Fruit fly (Drosophila melanogaster) whole organism, embryonic: Measurements from ENCODE around the gene CG8159.

Experiments
- Adf1 ChIP-seq: fragments of 200-800 bp; sonication (Bioruptor generic); IDR thresholded peaks from 2 replicates; pipeline ENCODE4 v1.3.6; 2022; ENCODE audit warnings: missing biosample characterization, missing genetic modification characterization
- Blimp-1 ChIP-seq: fragments of 200-800 bp; sonication (Bioruptor generic); optimal IDR thresholded peaks from 3 replicates; lab custom pipeline; 2018; ENCODE audit warnings: missing biosample characterization, missing genetic modification characterization, mild to moderate bottlenecking, moderate library complexity, missing genetic modification reagents
- CG10979 ChIP-seq: fragments of 200-800 bp; sonication (Bioruptor generic); optimal IDR thresholded peaks from 2 replicates; lab custom pipeline; 2018; ENCODE audit warnings: missing biosample characterization, mild to moderate bottlenecking, missing genetic modification characterization, moderate library complexity
- CG11093 ChIP-seq: fragments of 200-800 bp; sonication (Bioruptor generic); IDR thresholded peaks from 3 replicates; pipeline ENCODE4 v1.3.6; 2022; ENCODE audit warnings: missing biosample characterization, missing genetic modification characterization
- CG12391 ChIP-seq: fragments of 200-800 bp; sonication (Bioruptor generic); optimal IDR thresholded peaks from 3 replicates; lab custom pipeline; 2018; ENCODE audit warnings: missing biosample characterization, mild to moderate bottlenecking, missing genetic modification characterization, moderate library complexity
- CG15601 ChIP-seq: fragments of 200-800 bp; sonication (Bioruptor generic); optimal IDR thresholded peaks from 3 replicates; lab custom pipeline; 2019; ENCODE audit warnings: missing biosample characterization, mild to moderate bottlenecking, missing genetic modification characterization, moderate library complexity
- CG1603 ChIP-seq: fragments of 200-800 bp; sonication (Bioruptor generic); optimal IDR thresholded peaks from 2 replicates; lab custom pipeline; 2019; ENCODE audit warnings: missing biosample characterization, mild to moderate bottlenecking, missing genetic modification characterization, moderate library complexity
- CG16779 ChIP-seq: fragments of 200-800 bp; sonication (Bioruptor generic); IDR thresholded peaks from 2 replicates; pipeline ENCODE4 v1.3.6; 2022; ENCODE audit warnings: missing biosample characterization, missing genetic modification characterization
- CG16815 ChIP-seq: fragments of 200-800 bp; sonication (Bioruptor generic); optimal IDR thresholded peaks from 3 replicates; lab custom pipeline; 2017; ENCODE audit warnings: missing biosample characterization, mild to moderate bottlenecking, missing genetic modification characterization
- CG17328 ChIP-seq: fragments of 200-800 bp; sonication (Bioruptor generic); IDR thresholded peaks from 2 replicates; pipeline ENCODE4 v1.3.6; 2022; ENCODE audit warnings: missing biosample characterization, missing genetic modification characterization
- CG17359 ChIP-seq: fragments of 200-800 bp; sonication (Bioruptor generic); optimal IDR thresholded peaks from 3 replicates; lab custom pipeline; 2018; ENCODE audit warnings: missing biosample characterization, mild to moderate bottlenecking, missing genetic modification characterization, moderate library complexity
- CG17912 ChIP-seq: fragments of 200-800 bp; sonication (Bioruptor generic); optimal IDR thresholded peaks from 2 replicates; lab custom pipeline; 2018; ENCODE audit warnings: missing biosample characterization, mild to moderate bottlenecking, missing genetic modification characterization
- CG18599 ChIP-seq: fragments of 200-800 bp; sonication (Bioruptor generic); optimal IDR thresholded peaks from 3 replicates; lab custom pipeline; 2017; ENCODE audit warnings: missing biosample characterization, missing genetic modification characterization, mild to moderate bottlenecking, moderate library complexity, missing genetic modification reagents
- CG2129 ChIP-seq: fragments of 200-800 bp; sonication (Bioruptor generic); IDR thresholded peaks from 2 replicates; pipeline ENCODE4 v1.3.6; 2022; ENCODE audit warnings: missing biosample characterization, missing genetic modification characterization; ENCODE audit not compliant: partially characterized antibody
- CG30020 ChIP-seq: fragments of 200-800 bp; optimal IDR thresholded peaks from 2 replicates; lab custom pipeline; 2019; ENCODE audit warnings: missing biosample characterization, mild to moderate bottlenecking, missing genetic modification characterization, moderate library complexity
- CG30431 ChIP-seq: fragments of 200-800 bp; sonication (Bioruptor generic); optimal IDR thresholded peaks from 2 replicates; lab custom pipeline; 2017; ENCODE audit warnings: missing biosample characterization, missing genetic modification characterization
- CG31224 ChIP-seq: fragments of 200-800 bp; sonication (Bioruptor generic); IDR thresholded peaks from 2 replicates; pipeline ENCODE4 v1.3.6; 2022; ENCODE audit warnings: missing biosample characterization, missing genetic modification characterization
- CG6272 ChIP-seq: fragments of 200-800 bp; sonication (Bioruptor generic); IDR thresholded peaks from 2 replicates; pipeline ENCODE4 v1.3.6; 2022; ENCODE audit warnings: missing biosample characterization, missing genetic modification characterization
- CG8089 ChIP-seq: fragments of 200-800 bp; sonication (Bioruptor generic); optimal IDR thresholded peaks from 3 replicates; lab custom pipeline; 2016; ENCODE audit warnings: missing biosample characterization, missing genetic modification characterization
- CG8290 ChIP-seq, 3 experiments: fragments of 200-800 bp; sonication (Bioruptor generic); optimal IDR thresholded peaks; 2 replicates each; lab custom pipeline; 2016 to 2019; ENCODE audit warnings: missing biosample characterization in 3 of 3, missing genetic modification characterization in 3 of 3, mild to moderate bottlenecking in 2 of 3, moderate library complexity in 1 of 3
- CG8359 ChIP-seq: fragments of 200-800 bp; sonication (Bioruptor generic); optimal IDR thresholded peaks from 2 replicates; lab custom pipeline; 2017; ENCODE audit warnings: missing biosample characterization, mild to moderate bottlenecking, missing genetic modification characterization, borderline replicate concordance
- CG9727 ChIP-seq: fragments of 200-800 bp; sonication (Bioruptor generic); optimal IDR thresholded peaks from 3 replicates; lab custom pipeline; 2017; ENCODE audit warnings: missing biosample characterization, mild to moderate bottlenecking, missing genetic modification characterization
- Gsc ChIP-seq: fragments of 200-800 bp; sonication (Bioruptor generic); IDR thresholded peaks from 2 replicates; pipeline ENCODE4 v1.3.6; 2022; ENCODE audit warnings: missing biosample characterization, missing genetic modification characterization
- HLH4C ChIP-seq: fragments of 200-800 bp; sonication (Bioruptor generic); IDR thresholded peaks from 3 replicates; pipeline ENCODE4 v1.3.6; 2022; ENCODE audit warnings: missing biosample characterization, missing genetic modification characterization; ENCODE audit not compliant: partially characterized antibody
- Lpt ChIP-seq: fragments of >200 bp; optimal IDR thresholded peaks from 2 replicates; lab custom pipeline; 2018; ENCODE audit warnings: missing biosample characterization, missing genetic modification characterization
- MTF-1 ChIP-seq: fragments of 200-800 bp; sonication (Bioruptor generic); optimal IDR thresholded peaks from 2 replicates; lab custom pipeline; 2018; ENCODE audit warnings: missing biosample characterization, mild to moderate bottlenecking, missing genetic modification characterization, borderline replicate concordance
- Meics ChIP-seq: fragments of 200-800 bp; sonication (Bioruptor generic); optimal IDR thresholded peaks from 2 replicates; lab custom pipeline; 2017; ENCODE audit warnings: missing biosample characterization, mild to moderate bottlenecking, missing genetic modification characterization
- NFAT ChIP-seq: fragments of 200-800 bp; sonication (Bioruptor generic); IDR thresholded peaks from 2 replicates; pipeline ENCODE4 v1.3.6; 2022; ENCODE audit warnings: missing biosample characterization, missing genetic modification characterization
- Sry-δ ChIP-seq: fragments of 200-800 bp; sonication (Bioruptor generic); optimal IDR thresholded peaks from 2 replicates; lab custom pipeline; 2016; ENCODE audit warnings: missing biosample characterization, missing genetic modification characterization
- Ssrp ChIP-seq: fragments of 200-800 bp; sonication (Bioruptor generic); optimal IDR thresholded peaks from 2 replicates; lab custom pipeline; 2018; ENCODE audit warnings: missing biosample characterization, mild to moderate bottlenecking, missing genetic modification characterization, moderate library complexity
- Xbp1 ChIP-seq: fragments of 200-800 bp; sonication (Bioruptor generic); optimal IDR thresholded peaks from 3 replicates; lab custom pipeline; 2016; ENCODE audit warnings: missing biosample characterization, mild to moderate bottlenecking, missing genetic modification characterization
- abd-A ChIP-seq: fragments of 200-800 bp; sonication (Bioruptor generic); optimal IDR thresholded peaks from 3 replicates; lab custom pipeline; 2019; ENCODE audit warnings: missing biosample characterization, mild to moderate bottlenecking, missing genetic modification characterization, moderate library complexity
- crol ChIP-seq: fragments of 200-800 bp; sonication (Bioruptor generic); IDR thresholded peaks from 2 replicates; pipeline ENCODE4 v1.3.6; 2022; ENCODE audit warnings: missing biosample characterization, missing genetic modification characterization
- gem ChIP-seq: fragments of 200-800 bp; sonication (Bioruptor generic); optimal IDR thresholded peaks from 2 replicates; lab custom pipeline; 2019; ENCODE audit warnings: missing biosample characterization, mild to moderate bottlenecking, missing genetic modification characterization, moderate library complexity
- gro ChIP-seq: fragments of 200-800 bp; sonication (Bioruptor generic); optimal IDR thresholded peaks from 2 replicates; lab custom pipeline; 2016; ENCODE audit warnings: missing biosample characterization, missing genetic modification characterization
- hb ChIP-seq: fragments of 200-800 bp; sonication (Bioruptor generic); IDR thresholded peaks from 3 replicates; pipeline ENCODE4 v1.3.6; 2022; ENCODE audit warnings: missing biosample characterization, missing genetic modification characterization; ENCODE audit not compliant: partially characterized antibody
- insv ChIP-seq, 2 experiments: fragments of 200-800 bp; sonication (Bioruptor generic); optimal IDR thresholded peaks; 3 replicates each; lab custom pipeline; 2016 to 2018; ENCODE audit warnings: missing biosample characterization in 2 of 2, missing genetic modification characterization in 2 of 2
- kah ChIP-seq: fragments of 200-800 bp; sonication (Bioruptor generic); optimal IDR thresholded peaks from 2 replicates; lab custom pipeline; 2018; ENCODE audit warnings: missing biosample characterization, mild to moderate bottlenecking, missing genetic modification characterization
- kni ChIP-seq: fragments of 200-800 bp; sonication (Bioruptor generic); optimal IDR thresholded peaks from 3 replicates; lab custom pipeline; 2017; ENCODE audit warnings: mild to moderate bottlenecking, missing biosample characterization, missing genetic modification reagents, missing genetic modification characterization
- lbe ChIP-seq: fragments of 200-800 bp; sonication (Bioruptor generic); optimal IDR thresholded peaks from 2 replicates; lab custom pipeline; 2016; ENCODE audit warnings: missing biosample characterization, mild to moderate bottlenecking, missing genetic modification characterization
- mirr ChIP-seq: fragments of 200-800 bp; sonication (Bioruptor generic); optimal IDR thresholded peaks from 3 replicates; lab custom pipeline; 2018; ENCODE audit warnings: missing biosample characterization, mild to moderate bottlenecking, missing genetic modification characterization
- nmo ChIP-seq: fragments of 200-800 bp; sonication (Bioruptor generic); optimal IDR thresholded peaks from 2 replicates; lab custom pipeline; 2018; ENCODE audit warnings: missing biosample characterization, mild to moderate bottlenecking, missing genetic modification characterization, moderate library complexity
- phol ChIP-seq: fragments of 200-800 bp; sonication (Bioruptor generic); optimal IDR thresholded peaks from 3 replicates; lab custom pipeline; 2018; ENCODE audit warnings: missing biosample characterization, mild to moderate bottlenecking, missing genetic modification characterization, moderate library complexity
- pros ChIP-seq: fragments of 200-800 bp; sonication (Bioruptor generic); optimal IDR thresholded peaks from 3 replicates; lab custom pipeline; 2019; ENCODE audit warnings: missing biosample characterization, mild to moderate bottlenecking, missing genetic modification characterization, moderate library complexity
- salm ChIP-seq: fragments of 200-800 bp; sonication (Bioruptor generic); optimal IDR thresholded peaks from 2 replicates; lab custom pipeline; 2018; ENCODE audit warnings: missing biosample characterization, mild to moderate bottlenecking, missing genetic modification characterization
- sob ChIP-seq: fragments of 200-800 bp; sonication (Bioruptor generic); IDR thresholded peaks from 2 replicates; pipeline ENCODE4 v1.3.6; 2022; ENCODE audit warnings: missing biosample characterization, missing genetic modification characterization
- tx ChIP-seq: fragments of 200-800 bp; sonication (Bioruptor generic); optimal IDR thresholded peaks from 2 replicates; lab custom pipeline; 2016; ENCODE audit warnings: missing biosample characterization, missing genetic modification characterization
- vvl ChIP-seq: fragments of 200-800 bp; sonication (Bioruptor generic); IDR thresholded peaks from 2 replicates; pipeline ENCODE4 v1.3.6; 2022; ENCODE audit warnings: missing biosample characterization, missing genetic modification characterization
- zf30C ChIP-seq: fragments of 200-800 bp; sonication (Bioruptor generic); optimal IDR thresholded peaks from 3 replicates; lab custom pipeline; 2018; ENCODE audit warnings: missing biosample characterization, mild to moderate bottlenecking, missing genetic modification characterization
- zfh1 ChIP-seq: fragments of 200-800 bp; sonication (Bioruptor generic); IDR thresholded peaks from 3 replicates; pipeline ENCODE4 v1.3.6; 2022; ENCODE audit warnings: missing biosample characterization, missing genetic modification characterization

The CG8159 gene

DNA sequence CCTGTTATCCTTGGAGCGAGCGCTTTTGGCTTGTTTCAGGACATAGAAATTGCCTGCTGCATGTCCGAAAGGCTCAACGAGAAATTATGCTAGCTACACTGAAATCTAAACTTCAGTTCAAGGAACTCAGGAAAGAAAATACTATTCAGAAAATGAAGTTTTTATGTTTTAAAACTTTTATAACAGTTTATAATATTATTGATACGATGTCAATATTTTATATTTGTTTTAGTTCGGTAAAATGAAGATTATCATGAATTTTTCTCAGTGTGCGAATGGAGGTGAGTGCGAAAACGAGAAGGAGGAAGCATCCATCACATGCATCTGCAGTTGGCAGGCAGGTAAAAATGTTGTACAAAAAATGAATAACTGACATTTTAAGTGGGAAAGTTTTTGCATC is 19.7 kb downstream of the CG8159 start (continued):
- TF ChIP-seq gem (tag; lab: Kevin White, UChicago) (peak; percentile 84), CG6272 (no peak), kah (GFP tag; lab: Kevin White, UChicago) (no peak), CG2129 (GFP tag; lab: Robert Waterston, UW) (no peak), CG8290 (GFP tag; optimal IDR thresholded peaks at IDR 0.05; lab: Kevin White, UChicago) (peak; percentile 54), CG8290 (tag; optimal IDR thresholded peaks at IDR 0.05; lab: Kevin White, UChicago) (no peak), vvl (peak; percentile 73), hb (GFP tag; lab: Robert Waterston, UW) (no peak), CG8359 (GFP tag; lab: Kevin White, UChicago) (no peak), CG10979 (tag; lab: Kevin White, UChicago) (peak; percentile 76), lbe (no peak), CG31224 (peak; percentile 47; the same call in 1 of the 2 replicates), CG18599 (GFP tag; lab: Kevin White, UChicago) (peak; percentile 57), phol (tag; lab: Kevin White, UChicago) (peak; percentile 73), NFAT (GFP tag; lab: Robert Waterston, UW) (no peak), CG17912 (GFP tag; lab: Kevin White, UChicago) (no peak), Meics (peak; percentile 46), CG8089 (GFP tag; lab: Kevin White, UChicago) (no peak), insv (GFP tag; optimal IDR thresholded peaks at IDR 0.05; lab: Kevin White, UChicago) (no peak), CG11093 (peak; percentile 54; the same call in 2 of the 3 replicates), CG15601 (tag; lab: Kevin White, UChicago) (peak; percentile 55), gro (GFP tag; lab: Kevin White, UChicago) (no peak), CG1603 (tag; lab: Kevin White, UChicago) (peak; percentile 35), salm (tag; lab: Kevin White, UChicago) (peak; percentile 51), Blimp-1 (GFP tag; lab: Kevin White, UChicago) (peak; percentile 74), tx (GFP tag; lab: Kevin White, UChicago) (no peak), zf30C (GFP tag; lab: Kevin White, UChicago) (peak; percentile 24), MTF-1 (peak; percentile 47), Adf1 (no peak), Ssrp (tag; lab: Kevin White, UChicago) (peak; percentile 72), CG16815 (peak; percentile 10), mirr (GFP tag; lab: Kevin White, UChicago) (no peak), CG9727 (GFP tag; lab: Kevin White, UChicago) (peak; percentile 74), CG17328 (GFP tag; lab: Robert Waterston, UW) (peak; percentile 71), sob (GFP tag; lab: Robert Waterston, UW) (peak; percentile 55; the same call in 1 of the 2 replicates), Sry-δ (GFP tag; lab: Kevin White, UChicago) (no peak), CG17359 (tag; lab: Kevin White, UChicago) (peak; percentile 67), Xbp1 (peak; percentile 66), CG30020 (tag; lab: Kevin White, UChicago) (no peak), CG12391 (peak; percentile 74), crol (GFP tag; lab: Robert Waterston, UW) (no peak), pros (GFP tag; lab: Kevin White, UChicago) (no peak), HLH4C (GFP tag; lab: Robert Waterston, UW) (no peak), abd-A (tag; lab: Kevin White, UChicago) (no peak), Lpt (no peak), nmo (peak; percentile 70), CG30431 (GFP tag; lab: Kevin White, UChicago) (peak; percentile 51), kni (GFP tag; lab: Kevin White, UChicago) (no peak), Gsc (GFP tag; lab: Robert Waterston, UW) (no peak), CG16779 (GFP tag; lab: Robert Waterston, UW) (no peak), zfh1 (GFP tag; lab: Robert Waterston, UW) (peak; percentile 64; the same call in 1 of the 3 replicates)
